Fruit fly (Drosophila melanogaster) whole organism, pupa: ENCODE measurements around the gene CG11964.

Experiments used
- CG13204 ChIP-seq: fragments of 200-800 bp; sonication (Bioruptor generic); optimal IDR thresholded peaks from 2 replicates; lab custom pipeline; 2018; ENCODE audit warnings: missing biosample characterization, mild to moderate bottlenecking, missing genetic modification characterization, moderate library complexity
- CG15710 ChIP-seq: fragments of 200-800 bp; sonication (Bioruptor generic); optimal IDR thresholded peaks from 2 replicates; lab custom pipeline; 2018; ENCODE audit warnings: missing biosample characterization, mild to moderate bottlenecking, missing genetic modification characterization, moderate library complexity
- CG17806 ChIP-seq: fragments of 200-800 bp; sonication (Bioruptor generic); optimal IDR thresholded peaks from 2 replicates; lab custom pipeline; 2018; ENCODE audit warnings: missing biosample characterization, mild to moderate bottlenecking, missing genetic modification characterization, moderate library complexity
- CG4496 ChIP-seq: fragments of 200-800 bp; sonication (Bioruptor generic); IDR thresholded peaks from 3 replicates; pipeline ENCODE4 v1.3.6; 2022; ENCODE audit warnings: missing biosample characterization, missing genetic modification characterization
- CG8301 ChIP-seq: fragments of 200-800 bp; sonication (Bioruptor generic); optimal IDR thresholded peaks from 2 replicates; lab custom pipeline; 2018; ENCODE audit warnings: missing biosample characterization, mild to moderate bottlenecking, missing genetic modification characterization
- CG9948 ChIP-seq: fragments of 200-800 bp; sonication (Bioruptor generic); optimal IDR thresholded peaks from 2 replicates; lab custom pipeline; 2018; ENCODE audit warnings: missing biosample characterization, mild to moderate bottlenecking, missing genetic modification characterization, moderate library complexity
- EcR ChIP-seq: fragments of 200-800 bp; sonication (Bioruptor generic); optimal IDR thresholded peaks from 3 replicates; lab custom pipeline; 2019; ENCODE audit warnings: missing biosample characterization, missing genetic modification characterization, mild to moderate bottlenecking, moderate library complexity, missing genetic modification reagents
- Ets98B ChIP-seq: fragments of 200-800 bp; sonication (Bioruptor generic); IDR thresholded peaks from 2 replicates; pipeline ENCODE4 v1.3.6; 2022; ENCODE audit warnings: missing biosample characterization, missing genetic modification characterization
- Snoo ChIP-seq: fragments of 200-800 bp; sonication (Bioruptor generic); optimal IDR thresholded peaks from 3 replicates; lab custom pipeline; 2017; ENCODE audit warnings: missing biosample characterization, mild to moderate bottlenecking, missing genetic modification characterization, inconsistent platforms
- fd96Ca ChIP-seq: fragments of 200-800 bp; sonication (Bioruptor generic); IDR thresholded peaks from 3 replicates; pipeline ENCODE4 v1.3.6; 2022; ENCODE audit warnings: missing biosample characterization, missing genetic modification characterization

dm6 chr3R:8923774-8924369 is 20.9 kb downstream of the CG11964 start:
- TF ChIP-seq Ets98B (GFP tag; lab: Robert Waterston, UW) (no peak), EcR (no peak), CG17806 (tag; lab: Kevin White, UChicago) (peak; percentile 2), CG9948 (tag; lab: Kevin White, UChicago) (no peak), fd96Ca (GFP tag; lab: Robert Waterston, UW) (no peak), CG8301 (tag; lab: Kevin White, UChicago) (no peak), CG4496 (GFP tag; lab: Robert Waterston, UW) (no peak), Snoo (tag; lab: Kevin White, UChicago) (no peak), CG15710 (tag; lab: Kevin White, UChicago) (no peak), CG13204 (GFP tag; lab: Kevin White, UChicago) (no peak)
